Fruit fly (Drosophila melanogaster): ENCODE measurements around the gene dpr18.

Gene dpr18

dm6 chrX:16103482-16103881, 39.9 kb downstream of the dpr18 start:
- TF ChIP-seq tj (GFP tag; optimal IDR thresholded peaks at IDR 0.05) (no peak), ovo (GFP tag; optimal IDR thresholded peaks at IDR 0.05) (no peak), Clk (GFP tag; optimal IDR thresholded peaks at IDR 0.05) (no peak), CG14711 (tag; optimal IDR thresholded peaks at IDR 0.05) (no peak), cic (GFP tag; optimal IDR thresholded peaks at IDR 0.05) (no peak), Crg-1 (GFP tag; optimal IDR thresholded peaks at IDR 0.05) (no peak), CG12768 (GFP tag; optimal IDR thresholded peaks at IDR 0.05) (no peak), CG5204 (GFP tag; optimal IDR thresholded peaks at IDR 0.05) (no peak), pad (GFP tag; optimal IDR thresholded peaks at IDR 0.05) (no peak), CG33017 (tag; optimal IDR thresholded peaks at IDR 0.05) (no peak), CG7045 (GFP tag; optimal IDR thresholded peaks at IDR 0.05) (no peak), CG11617 (GFP tag; optimal IDR thresholded peaks at IDR 0.05) (no peak), CG7101 (tag; optimal IDR thresholded peaks at IDR 0.05) (no peak), cnc (optimal IDR thresholded peaks at IDR 0.05) (no peak), Mnt (GFP tag; optimal IDR thresholded peaks at IDR 0.05) (no peak), kay (GFP tag; ENCODE audit: borderline replicate concordance) (no peak), CG1620 (GFP tag; optimal IDR thresholded peaks at IDR 0.05) (no peak), bab1 (GFP tag; optimal IDR thresholded peaks at IDR 0.05) (no peak)

- TF ChIP-seq tj (GFP tag; optimal IDR thresholded peaks at IDR 0.05) (peak; percentile 74), bab1 (GFP tag; optimal IDR thresholded peaks at IDR 0.05) (no peak)
Observed at dm6 chrX:16104056-16104737, 40.7 kb downstream of the dpr18 start.

- TF ChIP-seq ovo (GFP tag; optimal IDR thresholded peaks at IDR 0.05) (peak; percentile 76), Hr96 (GFP tag; optimal IDR thresholded peaks at IDR 0.05) (peak; percentile 78), CG33017 (tag; optimal IDR thresholded peaks at IDR 0.05) (peak; percentile 90), kay (GFP tag; ENCODE audit: borderline replicate concordance) (peak; percentile 85), CG12768 (GFP tag; optimal IDR thresholded peaks at IDR 0.05) (peak; percentile 82), CG7045 (GFP tag; optimal IDR thresholded peaks at IDR 0.05) (peak; percentile 86), pad (GFP tag; optimal IDR thresholded peaks at IDR 0.05) (peak; percentile 81), Clk (GFP tag; optimal IDR thresholded peaks at IDR 0.05) (peak; percentile 77), Crg-1 (GFP tag; optimal IDR thresholded peaks at IDR 0.05) (peak; percentile 57), CG11617 (GFP tag; optimal IDR thresholded peaks at IDR 0.05) (peak; percentile 89), CG5204 (GFP tag; optimal IDR thresholded peaks at IDR 0.05) (peak; percentile 87), CG7101 (tag; optimal IDR thresholded peaks at IDR 0.05) (peak; percentile 93), toe (GFP tag; optimal IDR thresholded peaks at IDR 0.05) (peak; percentile 70), bab1 (GFP tag; optimal IDR thresholded peaks at IDR 0.05) (peak; percentile 89), cic (GFP tag; optimal IDR thresholded peaks at IDR 0.05) (peak; percentile 57), CG1620 (GFP tag; optimal IDR thresholded peaks at IDR 0.05) (peak; percentile 80), Mnt (GFP tag; optimal IDR thresholded peaks at IDR 0.05) (peak; percentile 55), CG14711 (tag; optimal IDR thresholded peaks at IDR 0.05) (peak; percentile 89), cnc (optimal IDR thresholded peaks at IDR 0.05) (no peak), tj (GFP tag; optimal IDR thresholded peaks at IDR 0.05) (peak; percentile 46)
Observed at dm6 chrX:16104738-16105426, 41.3 kb downstream of the dpr18 start, which contains the start of the genes CG42353 and CG42354. Gene CG42353, minus strand, starts transcription at chrX:16104946. Gene CG42354, minus strand, starts transcription at chrX:16104946.

DNA sequence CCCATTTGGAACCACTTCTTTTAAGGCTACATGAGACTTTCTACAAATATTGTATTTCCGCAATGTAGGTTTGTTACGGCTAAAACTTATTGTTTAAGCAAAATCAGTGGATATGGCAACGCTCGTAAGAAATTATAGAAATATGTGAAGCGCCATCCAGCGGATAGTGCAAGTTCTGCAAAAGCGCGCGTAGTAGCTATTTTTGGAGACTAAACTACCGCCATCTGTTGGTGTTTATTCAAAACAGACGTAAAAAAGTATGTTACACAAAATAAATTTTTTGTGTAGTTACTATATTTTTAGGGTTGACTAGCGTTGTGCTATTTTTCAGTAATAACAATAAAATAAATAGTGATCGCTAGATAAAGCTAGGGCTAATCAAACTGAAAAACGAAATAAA, 42.2 kb downstream of the dpr18 start:
- TF ChIP-seq tj (GFP tag; optimal IDR thresholded peaks at IDR 0.05) (peak; percentile 45), Crg-1 (GFP tag; optimal IDR thresholded peaks at IDR 0.05) (peak; percentile 15), toe (GFP tag; optimal IDR thresholded peaks at IDR 0.05) (peak; percentile 22), bab1 (GFP tag; optimal IDR thresholded peaks at IDR 0.05) (peak; percentile 45), ovo (GFP tag; optimal IDR thresholded peaks at IDR 0.05) (no peak), Mnt (GFP tag; optimal IDR thresholded peaks at IDR 0.05) (peak; percentile 1), kay (GFP tag; ENCODE audit: borderline replicate concordance) (no peak), Clk (GFP tag; optimal IDR thresholded peaks at IDR 0.05) (no peak), CG1620 (GFP tag; optimal IDR thresholded peaks at IDR 0.05) (peak; percentile 24), CG7101 (tag; optimal IDR thresholded peaks at IDR 0.05) (peak; percentile 0), CG14711 (tag; optimal IDR thresholded peaks at IDR 0.05) (no peak), pad (GFP tag; optimal IDR thresholded peaks at IDR 0.05) (no peak), CG11617 (GFP tag; optimal IDR thresholded peaks at IDR 0.05) (no peak), cnc (optimal IDR thresholded peaks at IDR 0.05) (no peak), CG33017 (tag; optimal IDR thresholded peaks at IDR 0.05) (no peak), cic (GFP tag; optimal IDR thresholded peaks at IDR 0.05) (no peak), CG5204 (GFP tag; optimal IDR thresholded peaks at IDR 0.05) (no peak), CG12768 (GFP tag; optimal IDR thresholded peaks at IDR 0.05) (no peak), Hr96 (GFP tag; optimal IDR thresholded peaks at IDR 0.05) (peak; percentile 24)

DNA sequence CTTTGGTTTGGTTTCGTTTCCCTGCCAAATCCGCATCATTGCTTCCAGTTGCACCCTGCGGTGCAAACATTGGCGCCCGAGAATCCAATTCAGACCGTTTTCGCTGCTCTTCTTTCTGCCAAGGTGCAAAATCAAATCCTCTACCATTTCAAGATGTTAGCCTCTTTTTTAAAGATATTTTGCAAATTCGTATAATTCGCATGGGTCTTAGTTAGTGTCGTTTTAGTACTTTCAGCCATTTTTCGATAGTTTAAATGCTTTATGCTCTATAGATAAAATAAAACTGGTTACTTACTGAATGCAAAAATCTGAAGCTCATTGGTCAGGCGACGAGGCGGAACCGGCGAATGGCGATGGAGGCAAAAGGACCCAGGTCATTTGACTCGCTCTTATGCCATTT, 48.1 kb downstream of the dpr18 start:
- TF ChIP-seq Mnt (GFP tag; optimal IDR thresholded peaks at IDR 0.05) (no peak), bab1 (GFP tag; optimal IDR thresholded peaks at IDR 0.05) (no peak), tj (GFP tag; optimal IDR thresholded peaks at IDR 0.05) (no peak), cic (GFP tag; optimal IDR thresholded peaks at IDR 0.05) (no peak), cnc (optimal IDR thresholded peaks at IDR 0.05) (no peak), CG33017 (tag; optimal IDR thresholded peaks at IDR 0.05) (no peak), CG12768 (GFP tag; optimal IDR thresholded peaks at IDR 0.05) (no peak), pad (GFP tag; optimal IDR thresholded peaks at IDR 0.05) (no peak), CG7045 (GFP tag; optimal IDR thresholded peaks at IDR 0.05) (no peak), CG11617 (GFP tag; optimal IDR thresholded peaks at IDR 0.05) (no peak), Crg-1 (GFP tag; optimal IDR thresholded peaks at IDR 0.05) (no peak), Hr96 (GFP tag; optimal IDR thresholded peaks at IDR 0.05) (no peak), toe (GFP tag; optimal IDR thresholded peaks at IDR 0.05) (no peak), ovo (GFP tag; optimal IDR thresholded peaks at IDR 0.05) (no peak), CG5204 (GFP tag; optimal IDR thresholded peaks at IDR 0.05) (no peak), Clk (GFP tag; optimal IDR thresholded peaks at IDR 0.05) (no peak), kay (GFP tag; ENCODE audit: borderline replicate concordance) (no peak)
